Fruit fly (Drosophila melanogaster) whole organism, adult: Measurements from ENCODE around the gene Rbcn-3A.

Experiments used
- CG11617 ChIP-seq: fragments of 200-800 bp; sonication (Bioruptor generic); optimal IDR thresholded peaks from 2 replicates; lab custom pipeline; 2017; ENCODE audit warnings: mild to moderate bottlenecking, missing biosample characterization, missing genetic modification reagents, missing genetic modification characterization
- CG12768 ChIP-seq: fragments of 200-800 bp; sonication (Bioruptor generic); optimal IDR thresholded peaks from 2 replicates; lab custom pipeline; 2017; ENCODE audit warnings: missing biosample characterization, missing genetic modification characterization, mild to moderate bottlenecking, moderate library complexity, missing genetic modification reagents
- CG14711 ChIP-seq: fragments of 200-800 bp; sonication (Bioruptor generic); optimal IDR thresholded peaks from 2 replicates; lab custom pipeline; 2018; ENCODE audit warnings: missing biosample characterization, mild to moderate bottlenecking, missing genetic modification characterization, moderate library complexity
- CG1620 ChIP-seq: fragments of 200-800 bp; sonication (Bioruptor generic); optimal IDR thresholded peaks from 2 replicates; lab custom pipeline; 2016; ENCODE audit warnings: missing biosample characterization, missing genetic modification characterization
- CG33017 ChIP-seq: fragments of 200-800 bp; sonication (Bioruptor generic); optimal IDR thresholded peaks from 2 replicates; lab custom pipeline; 2018; ENCODE audit warnings: missing biosample characterization, mild to moderate bottlenecking, missing genetic modification characterization, moderate library complexity
- CG5204 ChIP-seq: fragments of 200-800 bp; sonication (Bioruptor generic); optimal IDR thresholded peaks from 2 replicates; lab custom pipeline; 2016; ENCODE audit warnings: missing biosample characterization, missing genetic modification characterization
- CG7045 ChIP-seq: fragments of 200-800 bp; sonication (Bioruptor generic); optimal IDR thresholded peaks from 2 replicates; lab custom pipeline; 2017; ENCODE audit warnings: missing biosample characterization, mild to moderate bottlenecking, missing genetic modification characterization
- CG7101 ChIP-seq: fragments of 200-800 bp; sonication (Bioruptor generic); optimal IDR thresholded peaks from 2 replicates; lab custom pipeline; 2018; ENCODE audit warnings: missing biosample characterization, mild to moderate bottlenecking, missing genetic modification characterization, moderate library complexity
- Clk ChIP-seq: fragments of 200-800 bp; sonication (Bioruptor generic); optimal IDR thresholded peaks from 2 replicates; lab custom pipeline; 2017; ENCODE audit warnings: missing biosample characterization, missing genetic modification characterization
- Crg-1 ChIP-seq: fragments of 200-800 bp; sonication (Bioruptor generic); optimal IDR thresholded peaks from 2 replicates; lab custom pipeline; 2016; ENCODE audit warnings: missing biosample characterization, missing genetic modification characterization
- Hr96 ChIP-seq: fragments of 200-800 bp; sonication (Bioruptor generic); optimal IDR thresholded peaks from 2 replicates; lab custom pipeline; 2016; ENCODE audit warnings: missing biosample characterization, missing genetic modification characterization
- Mnt ChIP-seq: fragments of 200-800 bp; sonication (Bioruptor generic); optimal IDR thresholded peaks from 2 replicates; lab custom pipeline; 2016; ENCODE audit warnings: missing biosample characterization, mild to moderate bottlenecking, missing genetic modification characterization
- bab1 ChIP-seq: fragments of 200-800 bp; sonication (Bioruptor generic); optimal IDR thresholded peaks from 3 replicates; lab custom pipeline; 2019; ENCODE audit warnings: missing biosample characterization, mild to moderate bottlenecking, missing genetic modification characterization, moderate library complexity
- cic ChIP-seq: fragments of 200-800 bp; sonication (Bioruptor generic); optimal IDR thresholded peaks from 2 replicates; lab custom pipeline; 2017; ENCODE audit warnings: missing biosample characterization, mild to moderate bottlenecking, missing genetic modification characterization, moderate library complexity
- cnc ChIP-seq, 2 experiments: fragments of >200 bp; optimal IDR thresholded peaks; 2 replicates each; lab custom pipeline; 2017
- kay ChIP-seq: fragments of 200-800 bp; sonication (Bioruptor generic); peaks from one replicate; lab custom pipeline; 2016; ENCODE audit warnings: missing biosample characterization, missing genetic modification characterization, borderline replicate concordance
- ovo ChIP-seq: fragments of 200-800 bp; sonication (Bioruptor generic); optimal IDR thresholded peaks from 2 replicates; lab custom pipeline; 2016; ENCODE audit warnings: missing biosample characterization, missing genetic modification characterization
- pad ChIP-seq: fragments of 200-800 bp; sonication (Bioruptor generic); optimal IDR thresholded peaks from 3 replicates; lab custom pipeline; 2017; ENCODE audit warnings: missing biosample characterization, missing genetic modification characterization, mild to moderate bottlenecking, moderate library complexity, missing genetic modification reagents
- tj ChIP-seq: fragments of 200-800 bp; sonication (Bioruptor generic); optimal IDR thresholded peaks from 3 replicates; lab custom pipeline; 2017; ENCODE audit warnings: missing biosample characterization, mild to moderate bottlenecking, missing genetic modification characterization, moderate library complexity
- toe ChIP-seq: fragments of 200-800 bp; sonication (Bioruptor generic); optimal IDR thresholded peaks from 2 replicates; lab custom pipeline; 2016; ENCODE audit warnings: missing biosample characterization, missing genetic modification characterization

Rbcn-3A gene

DNA sequence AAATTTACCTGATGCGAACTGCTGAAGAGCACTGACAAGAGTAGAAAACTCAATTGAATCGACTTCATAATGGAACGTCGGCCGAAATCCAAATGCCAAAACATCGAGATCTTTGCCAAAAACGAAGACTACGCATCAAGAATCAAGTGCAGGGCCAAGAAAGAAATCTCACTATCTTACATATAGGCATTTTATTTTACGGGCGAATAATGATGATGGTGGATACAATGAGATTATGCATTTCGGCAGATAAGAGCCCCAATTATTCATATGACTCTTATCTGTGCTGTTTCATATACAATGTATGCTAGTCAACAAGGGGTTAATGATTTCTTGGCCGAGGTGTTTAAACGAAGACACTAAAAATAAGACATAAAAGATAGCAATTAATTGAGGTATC, 36.1 kb downstream of the Rbcn-3A start, which contains the start of gene Btnd:
Btnd (minus strand) TSS at position 101 of the 400 bp plus-strand sequence.
- TF ChIP-seq CG33017 (tag; lab: Kevin White, UChicago) (no peak), cic (GFP tag; lab: Kevin White, UChicago) (no peak), cnc (optimal IDR thresholded peaks at IDR 0.05; lab: Kevin White, UChicago) (no peak), CG7101 (no peak), bab1 (GFP tag; lab: Kevin White, UChicago) (no peak), CG1620 (GFP tag; lab: Kevin White, UChicago) (no peak), Hr96 (no peak), CG14711 (tag; lab: Kevin White, UChicago) (no peak), CG7045 (no peak), CG11617 (no peak), toe (GFP tag; lab: Kevin White, UChicago) (no peak), CG12768 (GFP tag; lab: Kevin White, UChicago) (no peak)

DNA sequence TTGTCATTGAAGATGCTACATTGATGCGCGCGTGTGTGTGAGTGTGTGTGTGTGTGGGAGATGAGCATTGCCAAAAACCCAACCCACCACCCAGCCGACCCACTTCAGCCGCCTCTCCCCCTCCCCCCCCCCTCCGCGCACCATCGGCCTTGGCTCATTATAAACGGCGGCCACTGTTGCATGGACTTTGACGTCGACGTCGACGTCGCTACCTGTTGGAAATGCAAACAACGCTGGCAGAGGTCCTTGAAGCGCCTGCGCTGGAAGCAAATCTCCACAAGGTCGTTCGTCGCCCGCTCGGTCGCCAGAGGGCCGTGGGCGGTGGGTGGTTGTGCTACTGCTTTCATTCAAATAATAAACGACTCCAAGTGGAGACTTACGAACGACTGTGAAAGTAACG, 38.6 kb downstream of the Rbcn-3A start:
- no peak for TF ChIP-seq CG7045
- no peak for TF ChIP-seq Clk
- TF ChIP-seq toe (GFP tag; lab: Kevin White, UChicago): no peak
- no peak for TF ChIP-seq bab1 (GFP tag; lab: Kevin White, UChicago)
- no peak for TF ChIP-seq CG5204 (GFP tag; lab: Kevin White, UChicago)
- TF ChIP-seq ovo (GFP tag; lab: Kevin White, UChicago): no peak
- no peak for TF ChIP-seq CG14711 (tag; lab: Kevin White, UChicago)
- no peak for TF ChIP-seq kay (GFP tag; lab: Kevin White, UChicago)
- no peak for TF ChIP-seq pad (GFP tag; lab: Kevin White, UChicago)
- TF ChIP-seq CG33017 (tag; lab: Kevin White, UChicago): no peak
- no peak for TF ChIP-seq CG7101
- TF ChIP-seq CG12768 (GFP tag; lab: Kevin White, UChicago): no peak
- no peak for TF ChIP-seq CG11617
- no peak for TF ChIP-seq tj
- TF ChIP-seq CG1620 (GFP tag; lab: Kevin White, UChicago): no peak
- TF ChIP-seq Hr96: no peak
- no peak for TF ChIP-seq cic (GFP tag; lab: Kevin White, UChicago)

DNA sequence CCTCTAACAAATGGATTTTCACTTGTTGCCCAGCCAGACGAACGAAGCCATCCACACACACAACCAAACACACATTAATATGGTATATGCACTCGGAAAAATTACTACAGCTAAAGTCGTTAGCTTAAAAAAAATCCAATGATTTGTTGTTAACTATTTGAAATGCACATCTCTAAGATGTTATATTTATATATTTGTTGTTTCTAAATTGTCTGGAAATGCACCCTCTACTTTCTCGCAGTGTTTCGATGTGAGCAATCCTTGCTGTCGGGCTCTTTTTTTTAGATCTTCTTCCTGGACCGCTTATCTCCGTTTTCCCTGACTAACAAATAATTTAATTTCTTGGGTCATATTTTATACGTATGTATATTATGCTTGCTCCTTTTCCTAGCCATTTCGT, 50.2 kb downstream of the Rbcn-3A start:
- TF ChIP-seq cic (GFP tag; lab: Kevin White, UChicago): no peak
- TF ChIP-seq pad (GFP tag; lab: Kevin White, UChicago): no peak
- no peak for TF ChIP-seq CG7045
- TF ChIP-seq Clk: no peak
- no peak for TF ChIP-seq ovo (GFP tag; lab: Kevin White, UChicago)
- TF ChIP-seq CG7101: no peak
- no peak for TF ChIP-seq CG11617
- TF ChIP-seq cnc (optimal IDR thresholded peaks at IDR 0.05; lab: Kevin White, UChicago): no peak
- TF ChIP-seq CG5204 (GFP tag; lab: Kevin White, UChicago): no peak
- TF ChIP-seq toe (GFP tag; lab: Kevin White, UChicago): no peak
- no peak for TF ChIP-seq CG33017 (tag; lab: Kevin White, UChicago)
- no peak for TF ChIP-seq Hr96
- no peak for TF ChIP-seq CG12768 (GFP tag; lab: Kevin White, UChicago)
- TF ChIP-seq CG14711 (tag; lab: Kevin White, UChicago): no peak
- TF ChIP-seq kay (GFP tag; lab: Kevin White, UChicago): no peak
- no peak for TF ChIP-seq tj
- no peak for TF ChIP-seq CG1620 (GFP tag; lab: Kevin White, UChicago)
- TF ChIP-seq Crg-1 (GFP tag; lab: Kevin White, UChicago): no peak

DNA sequence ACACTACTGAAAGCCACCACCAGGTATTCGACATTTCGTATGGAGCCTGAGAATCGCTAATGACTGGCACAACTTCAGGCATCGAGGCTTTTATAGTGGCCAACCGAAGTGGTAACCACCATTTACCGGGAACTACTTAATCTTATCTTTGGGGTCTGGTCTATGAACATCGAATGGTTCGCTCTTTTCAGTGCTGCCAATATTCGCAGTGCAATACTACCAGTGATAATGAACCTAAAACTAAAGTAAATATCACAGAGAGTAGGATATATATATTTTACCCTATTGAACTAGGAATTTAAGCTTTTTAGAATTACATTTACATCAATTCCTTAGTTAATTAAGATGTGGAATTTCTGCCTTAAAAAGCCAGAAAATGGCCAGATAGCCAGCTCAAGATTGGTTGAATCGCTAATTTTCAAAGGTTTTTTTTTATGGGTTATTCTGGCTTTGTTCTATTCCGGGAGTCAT, 52.7 kb downstream of the Rbcn-3A start, which contains the start of gene vanin-like:
vanin-like (minus strand) TSS at position 51 of the 471 bp plus-strand sequence.
- TF ChIP-seq cnc (optimal IDR thresholded peaks at IDR 0.05; lab: Kevin White, UChicago) (peak in 1 of 2 experiments; percentile 1), CG33017 (tag; lab: Kevin White, UChicago) (no peak)

DNA sequence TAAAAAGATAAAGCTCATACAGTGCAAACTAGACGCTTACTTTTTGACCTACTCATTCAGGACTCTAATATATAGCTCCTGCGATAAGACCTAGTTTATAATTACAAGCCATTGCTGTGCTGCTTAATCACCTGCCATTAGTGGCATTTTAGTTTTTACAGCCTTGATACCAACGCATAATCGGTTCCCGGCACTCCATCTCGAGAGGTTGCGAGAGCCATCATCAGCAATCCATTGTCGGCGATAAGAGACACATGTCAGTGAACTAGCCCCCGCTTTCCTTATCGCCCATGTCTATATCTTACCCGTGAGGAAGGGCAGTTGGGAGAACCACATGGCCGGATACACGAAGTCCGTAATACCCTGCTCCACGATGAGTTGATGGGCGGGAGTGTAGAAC, 53.8 kb downstream of the Rbcn-3A start:
- TF ChIP-seq CG7101 (no peak), CG12768 (GFP tag; lab: Kevin White, UChicago) (no peak), bab1 (GFP tag; lab: Kevin White, UChicago) (no peak), Clk (no peak), CG11617 (no peak), CG33017 (tag; lab: Kevin White, UChicago) (no peak), CG5204 (GFP tag; lab: Kevin White, UChicago) (no peak), kay (GFP tag; lab: Kevin White, UChicago) (no peak), ovo (GFP tag; lab: Kevin White, UChicago) (no peak), cnc (optimal IDR thresholded peaks at IDR 0.05; lab: Kevin White, UChicago) (no peak), Crg-1 (GFP tag; lab: Kevin White, UChicago) (no peak), pad (GFP tag; lab: Kevin White, UChicago) (no peak), Hr96 (no peak), tj (no peak)

DNA sequence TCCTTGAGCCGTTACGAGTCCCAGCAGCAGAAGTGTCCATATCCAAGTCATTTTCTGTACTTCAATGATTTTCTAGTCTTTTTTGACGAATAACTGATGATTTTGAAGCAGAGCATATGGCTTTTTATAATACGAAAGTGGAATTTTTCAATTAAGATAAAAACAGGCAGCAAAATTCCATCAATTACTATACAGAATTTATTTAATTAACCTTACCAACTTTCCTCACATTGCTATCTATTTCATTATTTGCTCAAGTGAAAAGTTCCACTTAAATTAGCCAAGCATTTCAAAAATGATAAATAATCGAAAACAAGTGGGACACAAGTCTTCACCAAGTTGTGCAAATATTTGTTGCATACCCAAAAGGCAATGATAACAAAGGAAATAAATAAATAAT, 55.5 kb downstream of the Rbcn-3A start, which contains the start of gene CG43090:
CG43090 (minus strand) TSS at position 101 of the 400 bp plus-strand sequence.
- TF ChIP-seq cic (GFP tag; lab: Kevin White, UChicago) (no peak), CG1620 (GFP tag; lab: Kevin White, UChicago) (no peak), CG14711 (tag; lab: Kevin White, UChicago) (no peak), CG7101 (no peak), CG7045 (no peak), ovo (GFP tag; lab: Kevin White, UChicago) (no peak), CG33017 (tag; lab: Kevin White, UChicago) (no peak), kay (GFP tag; lab: Kevin White, UChicago) (no peak), CG5204 (GFP tag; lab: Kevin White, UChicago) (no peak), bab1 (GFP tag; lab: Kevin White, UChicago) (no peak), Hr96 (no peak), Crg-1 (GFP tag; lab: Kevin White, UChicago) (no peak), CG11617 (no peak), toe (GFP tag; lab: Kevin White, UChicago) (no peak), tj (no peak), CG12768 (GFP tag; lab: Kevin White, UChicago) (no peak), Clk (no peak), cnc (optimal IDR thresholded peaks at IDR 0.05; lab: Kevin White, UChicago) (no peak), Mnt (GFP tag; lab: Kevin White, UChicago) (no peak)
